Fruit fly (Drosophila melanogaster) whole organism, embryonic: ENCODE results near the gene AOX4.

Experiments used
- BEAF-32 ChIP-seq: fragments of 200-800 bp; sonication (Bioruptor generic); optimal IDR thresholded peaks from 3 replicates; lab custom pipeline; 2017; ENCODE audit warnings: missing biosample characterization, missing genetic modification characterization, mild to moderate bottlenecking, moderate library complexity, missing genetic modification reagents
- Blimp-1 ChIP-seq: fragments of 200-800 bp; sonication (Bioruptor generic); optimal IDR thresholded peaks from 3 replicates; lab custom pipeline; 2018; ENCODE audit warnings: missing biosample characterization, missing genetic modification characterization, mild to moderate bottlenecking, moderate library complexity, missing genetic modification reagents
- CG10267 ChIP-seq: fragments of 200-800 bp; sonication (Bioruptor generic); optimal IDR thresholded peaks from 2 replicates; lab custom pipeline; 2018; ENCODE audit warnings: missing biosample characterization, mild to moderate bottlenecking, missing genetic modification characterization, moderate library complexity
- CG10274 ChIP-seq: fragments of 200-800 bp; sonication (Bioruptor generic); optimal IDR thresholded peaks from 3 replicates; lab custom pipeline; 2017; ENCODE audit warnings: missing biosample characterization, mild to moderate bottlenecking, missing genetic modification characterization
- CG11093 ChIP-seq: fragments of 200-800 bp; sonication (Bioruptor generic); IDR thresholded peaks from 3 replicates; pipeline ENCODE4 v1.3.6; 2022; ENCODE audit warnings: missing biosample characterization, missing genetic modification characterization
- CG11695 ChIP-seq: fragments of 200-800 bp; sonication (Bioruptor generic); IDR thresholded peaks from 3 replicates; pipeline ENCODE4 v1.3.6; 2022; ENCODE audit warnings: missing biosample characterization, missing genetic modification characterization
- CG14710 ChIP-seq: fragments of 200-800 bp; sonication (Bioruptor generic); optimal IDR thresholded peaks from 3 replicates; lab custom pipeline; 2019; ENCODE audit warnings: missing biosample characterization, mild to moderate bottlenecking, missing genetic modification characterization, moderate library complexity
- CG14965 ChIP-seq: fragments of 200-800 bp; sonication (Bioruptor generic); optimal IDR thresholded peaks from 2 replicates; lab custom pipeline; 2016; ENCODE audit warnings: missing biosample characterization, missing genetic modification characterization, borderline replicate concordance
- CG15696 ChIP-seq: fragments of 200-800 bp; sonication (Bioruptor generic); optimal IDR thresholded peaks from 2 replicates; lab custom pipeline; 2019; ENCODE audit warnings: missing biosample characterization, mild to moderate bottlenecking, missing genetic modification characterization, moderate library complexity
- CG16815 ChIP-seq: fragments of 200-800 bp; sonication (Bioruptor generic); optimal IDR thresholded peaks from 3 replicates; lab custom pipeline; 2017; ENCODE audit warnings: missing biosample characterization, mild to moderate bottlenecking, missing genetic modification characterization
- CG17829 ChIP-seq: fragments of 200-800 bp; optimal IDR thresholded peaks from 2 replicates; lab custom pipeline; 2019; ENCODE audit warnings: missing biosample characterization, mild to moderate bottlenecking, missing genetic modification characterization, moderate library complexity
- CG18262 ChIP-seq: fragments of 200-800 bp; optimal IDR thresholded peaks from 3 replicates; lab custom pipeline; 2019; ENCODE audit warnings: missing biosample characterization, mild to moderate bottlenecking, missing genetic modification characterization, moderate library complexity
- CG2712 ChIP-seq: fragments of 200-800 bp; optimal IDR thresholded peaks from 3 replicates; lab custom pipeline; 2019; ENCODE audit warnings: missing biosample characterization, mild to moderate bottlenecking, missing genetic modification characterization, moderate library complexity
- CG30403 ChIP-seq: fragments of 200-800 bp; sonication (Bioruptor generic); optimal IDR thresholded peaks from 3 replicates; lab custom pipeline; 2016; ENCODE audit warnings: missing biosample characterization, missing genetic modification characterization
- CG4424 ChIP-seq: fragments of 200-800 bp; sonication (Bioruptor generic); optimal IDR thresholded peaks from 3 replicates; lab custom pipeline; 2016; ENCODE audit warnings: missing biosample characterization, missing genetic modification characterization
- CG4820 ChIP-seq: fragments of 200-800 bp; sonication (Bioruptor generic); optimal IDR thresholded peaks from 3 replicates; lab custom pipeline; 2016; ENCODE audit warnings: missing biosample characterization, missing genetic modification characterization
- CG6254 ChIP-seq: fragments of 200-800 bp; sonication (Bioruptor generic); optimal IDR thresholded peaks from 3 replicates; lab custom pipeline; 2017; ENCODE audit warnings: mild to moderate bottlenecking, missing biosample characterization, missing genetic modification reagents, missing genetic modification characterization
- CG7839 ChIP-seq: fragments of 200-800 bp; sonication (Bioruptor generic); optimal IDR thresholded peaks from 3 replicates; lab custom pipeline; 2018; ENCODE audit warnings: missing biosample characterization, mild to moderate bottlenecking, missing genetic modification characterization, moderate library complexity
- CG8359 ChIP-seq: fragments of 200-800 bp; sonication (Bioruptor generic); optimal IDR thresholded peaks from 2 replicates; lab custom pipeline; 2017; ENCODE audit warnings: missing biosample characterization, mild to moderate bottlenecking, missing genetic modification characterization, borderline replicate concordance
- CG9437 ChIP-seq: fragments of 200-800 bp; sonication (Bioruptor generic); optimal IDR thresholded peaks from 2 replicates; lab custom pipeline; 2018; ENCODE audit warnings: missing biosample characterization, mild to moderate bottlenecking, missing genetic modification characterization
- CG9727 ChIP-seq: fragments of 200-800 bp; sonication (Bioruptor generic); optimal IDR thresholded peaks from 3 replicates; lab custom pipeline; 2017; ENCODE audit warnings: missing biosample characterization, mild to moderate bottlenecking, missing genetic modification characterization
- Dp ChIP-seq: fragments of 200-800 bp; sonication (Bioruptor generic); optimal IDR thresholded peaks from 2 replicates; lab custom pipeline; 2018; ENCODE audit warnings: missing biosample characterization, mild to moderate bottlenecking, missing genetic modification characterization, moderate library complexity
- ERR ChIP-seq: fragments of 200-800 bp; sonication (Bioruptor generic); optimal IDR thresholded peaks from 2 replicates; lab custom pipeline; 2016; ENCODE audit warnings: missing biosample characterization, missing genetic modification characterization
- Gsc ChIP-seq: fragments of 200-800 bp; sonication (Bioruptor generic); IDR thresholded peaks from 2 replicates; pipeline ENCODE4 v1.3.6; 2022; ENCODE audit warnings: missing biosample characterization, missing genetic modification characterization
- Gug ChIP-seq: fragments of 200-800 bp; sonication (Bioruptor generic); IDR thresholded peaks from 4 replicates; pipeline ENCODE4 v1.3.6; 2022; ENCODE audit warnings: missing biosample characterization, missing genetic modification characterization
- HLH3B ChIP-seq: fragments of 200-800 bp; sonication (Bioruptor generic); IDR thresholded peaks from 2 replicates; pipeline ENCODE4 v1.3.6; 2022; ENCODE audit warnings: missing biosample characterization, missing genetic modification characterization
- Lhr ChIP-seq: fragments of 200-800 bp; sonication (Bioruptor generic); optimal IDR thresholded peaks from 3 replicates; lab custom pipeline; 2017; ENCODE audit warnings: mild to moderate bottlenecking, missing biosample characterization, missing genetic modification reagents, missing genetic modification characterization
- Meics ChIP-seq: fragments of 200-800 bp; sonication (Bioruptor generic); optimal IDR thresholded peaks from 2 replicates; lab custom pipeline; 2017; ENCODE audit warnings: missing biosample characterization, mild to moderate bottlenecking, missing genetic modification characterization
- Oli ChIP-seq: fragments of 200-800 bp; sonication (Bioruptor generic); optimal IDR thresholded peaks from 2 replicates; lab custom pipeline; 2018; ENCODE audit warnings: missing biosample characterization, mild to moderate bottlenecking, missing genetic modification characterization, moderate library complexity
- Spps ChIP-seq: fragments of 200-800 bp; sonication (Bioruptor generic); optimal IDR thresholded peaks from 2 replicates; lab custom pipeline; 2018; ENCODE audit warnings: missing biosample characterization, mild to moderate bottlenecking, missing genetic modification characterization
- Ssrp ChIP-seq: fragments of 200-800 bp; sonication (Bioruptor generic); optimal IDR thresholded peaks from 2 replicates; lab custom pipeline; 2018; ENCODE audit warnings: missing biosample characterization, mild to moderate bottlenecking, missing genetic modification characterization, moderate library complexity
- Xrp1 ChIP-seq: fragments of 200-800 bp; sonication (Bioruptor generic); IDR thresholded peaks from 2 replicates; pipeline ENCODE4 v1.3.6; 2022; ENCODE audit warnings: missing biosample characterization, missing genetic modification characterization
- dmrt99B ChIP-seq: fragments of 200-800 bp; sonication (Bioruptor generic); optimal IDR thresholded peaks from 2 replicates; lab custom pipeline; 2018; ENCODE audit warnings: missing biosample characterization, mild to moderate bottlenecking, missing genetic modification characterization, moderate library complexity
- fd3F ChIP-seq: fragments of 200-800 bp; sonication (Bioruptor generic); optimal IDR thresholded peaks from 2 replicates; lab custom pipeline; 2018; ENCODE audit warnings: missing biosample characterization, mild to moderate bottlenecking, missing genetic modification characterization, moderate library complexity
- fd64A ChIP-seq: fragments of 200-800 bp; sonication (Bioruptor generic); optimal IDR thresholded peaks from 3 replicates; lab custom pipeline; 2018; ENCODE audit warnings: missing biosample characterization, mild to moderate bottlenecking, missing genetic modification characterization
- grau ChIP-seq: fragments of 200-800 bp; optimal IDR thresholded peaks from 3 replicates; lab custom pipeline; 2019; ENCODE audit warnings: missing biosample characterization, mild to moderate bottlenecking, missing genetic modification characterization, moderate library complexity
- nmo ChIP-seq: fragments of 200-800 bp; sonication (Bioruptor generic); optimal IDR thresholded peaks from 2 replicates; lab custom pipeline; 2018; ENCODE audit warnings: missing biosample characterization, mild to moderate bottlenecking, missing genetic modification characterization, moderate library complexity
- oc ChIP-seq: fragments of 200-800 bp; sonication (Bioruptor generic); optimal IDR thresholded peaks from 2 replicates; lab custom pipeline; 2018; ENCODE audit warnings: missing biosample characterization, mild to moderate bottlenecking, missing genetic modification characterization, moderate library complexity
- pros ChIP-seq: fragments of 200-800 bp; sonication (Bioruptor generic); optimal IDR thresholded peaks from 3 replicates; lab custom pipeline; 2019; ENCODE audit warnings: missing biosample characterization, mild to moderate bottlenecking, missing genetic modification characterization, moderate library complexity
- pum ChIP-seq: fragments of 200-800 bp; sonication (Bioruptor generic); optimal IDR thresholded peaks from 2 replicates; lab custom pipeline; 2016; ENCODE audit warnings: missing biosample characterization, missing genetic modification characterization
- pzg ChIP-seq: fragments of 200-800 bp; sonication (Bioruptor generic); optimal IDR thresholded peaks from 3 replicates; lab custom pipeline; 2018; ENCODE audit warnings: missing biosample characterization, mild to moderate bottlenecking, missing genetic modification characterization, moderate library complexity
- ranshi ChIP-seq: fragments of 200-800 bp; sonication (Bioruptor generic); IDR thresholded peaks from 2 replicates; pipeline ENCODE4 v1.3.6; 2022; ENCODE audit warnings: missing biosample characterization, missing genetic modification characterization
- sens ChIP-seq: fragments of 200-800 bp; sonication (Bioruptor generic); peaks from one replicate; lab custom pipeline; 2016; ENCODE audit warnings: missing biosample characterization, missing genetic modification characterization
- tap ChIP-seq: fragments of 200-800 bp; optimal IDR thresholded peaks from 3 replicates; lab custom pipeline; 2019; ENCODE audit warnings: missing biosample characterization, mild to moderate bottlenecking, missing genetic modification characterization, moderate library complexity
- tin ChIP-seq: fragments of 200-800 bp; sonication (Bioruptor generic); optimal IDR thresholded peaks from 3 replicates; lab custom pipeline; 2016; ENCODE audit warnings: missing biosample characterization, missing genetic modification characterization
- wdn ChIP-seq: fragments of 200-800 bp; sonication (Bioruptor generic); IDR thresholded peaks from 2 replicates; pipeline ENCODE4 v1.3.6; 2022; ENCODE audit warnings: missing biosample characterization, missing genetic modification characterization

The AOX4 gene

DNA sequence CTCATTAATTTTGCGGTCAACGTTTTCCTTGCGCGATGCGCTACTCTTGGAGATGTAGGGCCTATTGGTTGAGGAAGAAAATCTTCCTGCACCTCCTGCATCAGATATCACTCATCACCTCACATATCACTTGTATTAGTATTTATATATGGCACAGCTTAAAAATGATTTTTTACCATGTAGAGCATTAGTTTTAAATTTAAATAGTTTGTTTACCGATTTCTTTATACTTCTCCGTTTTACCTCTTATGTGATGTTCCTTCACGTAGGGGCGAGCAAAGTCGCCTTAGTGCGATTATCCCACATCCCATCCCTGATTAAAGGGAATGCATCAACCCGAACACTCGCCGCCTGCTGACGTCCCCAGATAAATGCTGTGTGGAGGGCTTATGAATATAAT lies 28.1 kb upstream of the AOX4 start (continued):
- peak; percentile 43 for TF ChIP-seq CG10267 (tag; lab: Kevin White, UChicago)
- peak; percentile 26 for TF ChIP-seq CG7839 (tag; lab: Kevin White, UChicago)
- TF ChIP-seq wdn, result no peak
- TF ChIP-seq CG4820 (GFP tag; lab: Kevin White, UChicago), result peak; percentile 20
- no peak for TF ChIP-seq Gug (GFP tag; lab: Robert Waterston, UW)
- TF ChIP-seq Xrp1 (GFP tag; lab: Robert Waterston, UW), result peak; percentile 41; the same call in 1 of the 2 replicates
- peak; percentile 8 for TF ChIP-seq tin (GFP tag; lab: Kevin White, UChicago)
- no peak for TF ChIP-seq BEAF-32
- TF ChIP-seq Blimp-1 (GFP tag; lab: Kevin White, UChicago), result peak; percentile 10
- TF ChIP-seq CG14965 (GFP tag; lab: Kevin White, UChicago), result no peak
- TF ChIP-seq pzg (GFP tag; lab: Kevin White, UChicago), result no peak
- peak; percentile 2 for TF ChIP-seq dmrt99B (tag; lab: Kevin White, UChicago)
- TF ChIP-seq HLH3B (GFP tag; lab: Robert Waterston, UW), result no peak
- no peak for TF ChIP-seq ERR (GFP tag; lab: Kevin White, UChicago)
- peak; percentile 33 for TF ChIP-seq nmo (GFP tag; lab: Kevin White, UChicago)
- no peak for TF ChIP-seq Meics (GFP tag; lab: Kevin White, UChicago)
- no peak for TF ChIP-seq Gsc (GFP tag; lab: Robert Waterston, UW)
- peak; percentile 45 for TF ChIP-seq CG15696
- no peak for TF ChIP-seq Dp (GFP tag; lab: Kevin White, UChicago)
- peak; percentile 90 for TF ChIP-seq sens (GFP tag; lab: Kevin White, UChicago)
- TF ChIP-seq pros (GFP tag; lab: Kevin White, UChicago), result peak; percentile 28
- TF ChIP-seq Ssrp, result peak; percentile 4
- TF ChIP-seq fd3F (GFP tag; lab: Kevin White, UChicago), result no peak
- peak; percentile 22 for TF ChIP-seq Oli (tag; lab: Kevin White, UChicago)
- 0 out of 3 replicates have a peak, but pooled peaks have one; percentile 32 for TF ChIP-seq CG11695 (GFP tag; lab: Robert Waterston, UW)
- TF ChIP-seq CG18262 (tag; lab: Kevin White, UChicago), result peak; percentile 64
- TF ChIP-seq CG6254, result peak; percentile 23
- peak; percentile 12 for TF ChIP-seq Lhr
- TF ChIP-seq Spps (tag; lab: Kevin White, UChicago), result peak; percentile 8
- TF ChIP-seq CG11093 (GFP tag; lab: Robert Waterston, UW), result no peak
- peak; percentile 97 for TF ChIP-seq CG10274 (GFP tag; lab: Kevin White, UChicago)
- TF ChIP-seq CG30403 (GFP tag; lab: Kevin White, UChicago), result peak; percentile 13
- peak; percentile 35 for TF ChIP-seq CG14710 (tag; lab: Kevin White, UChicago)
- no peak for TF ChIP-seq CG9437 (GFP tag; lab: Kevin White, UChicago)
- no peak for TF ChIP-seq ranshi (GFP tag; lab: Robert Waterston, UW)
- peak; percentile 11 for TF ChIP-seq grau
- TF ChIP-seq CG2712 (tag; lab: Kevin White, UChicago), result peak; percentile 67
- TF ChIP-seq CG8359 (GFP tag; lab: Kevin White, UChicago), result no peak
- peak; percentile 43 for TF ChIP-seq CG9727 (GFP tag; lab: Kevin White, UChicago)
- peak; percentile 18 for TF ChIP-seq CG4424
- TF ChIP-seq fd64A (GFP tag; lab: Kevin White, UChicago), result no peak
- no peak for TF ChIP-seq tap
- peak; percentile 29 for TF ChIP-seq CG16815 (GFP tag; lab: Kevin White, UChicago)
- TF ChIP-seq CG17829 (tag; lab: Kevin White, UChicago), result peak; percentile 28
- no peak for TF ChIP-seq pum (GFP tag; lab: Kevin White, UChicago)
- TF ChIP-seq oc (tag; lab: Kevin White, UChicago), result peak; percentile 55
